Fruit fly (Drosophila melanogaster): ENCODE results near the gene Polr2B.

DNA sequence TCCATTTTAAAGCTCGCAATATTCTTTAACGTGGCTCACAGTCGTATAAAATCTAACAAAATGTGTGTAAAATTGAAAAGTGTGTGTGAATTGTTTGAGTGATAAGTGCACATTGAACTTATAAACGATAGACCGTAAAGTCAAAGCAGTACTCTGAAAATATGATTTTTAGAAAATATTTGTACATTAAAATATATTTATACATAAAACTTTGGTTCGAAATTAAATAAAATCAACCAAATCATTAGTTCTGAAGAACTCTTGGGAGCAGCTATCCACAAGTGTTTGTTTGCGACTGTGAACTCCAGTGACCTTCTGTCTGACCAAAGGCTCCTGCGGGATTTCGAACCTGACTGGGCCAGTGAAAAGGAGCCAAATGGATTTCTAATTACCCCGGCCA lies 34.6 kb downstream of the Polr2B start, which contains the start of gene CG31327:
- TF ChIP-seq ro (GFP tag; IDR thresholded peaks at IDR 0.05) (no peak), HLHmδ (GFP tag; optimal IDR thresholded peaks at IDR 0.05) (no peak)

Measured in whole organism, embryonic.